Worm (Caenorhabditis elegans) whole organism, L2 larva: Measurements from ENCODE around the gene C16D9.6.

Source experiments
- Y55F3AM.14 ChIP-seq: fragments of 200-800 bp; sonication (Bioruptor generic); optimal IDR thresholded peaks from 2 replicates; lab custom pipeline; 2018; ENCODE audit warnings: mild to moderate bottlenecking, missing genetic modification characterization, missing compliant biosample characterization
- alr-1 ChIP-seq: fragments of 150-350 bp; optimal IDR thresholded peaks from 2 replicates; lab custom pipeline; 2014; ENCODE audit warnings: missing biosample characterization, missing genetic modification characterization
- elt-3 ChIP-seq: sonication (generic microtip); optimal IDR thresholded peaks from 2 replicates; lab custom pipeline; 2017; ENCODE audit warnings: missing biosample characterization, missing genetic modification characterization
- lsy-2 ChIP-seq, 2 experiments: fragments of 150-350 bp in 1 of 2; sonication (generic microtip) in 1 of 2; optimal IDR thresholded peaks; 2 replicates each; lab custom pipeline; 2014 to 2017; ENCODE audit warnings: missing biosample characterization in 2 of 2, missing genetic modification characterization in 2 of 2
- nhr-237 ChIP-seq: fragments of 150-350 bp; optimal IDR thresholded peaks from 2 replicates; lab custom pipeline; 2014; ENCODE audit warnings: missing biosample characterization, missing genetic modification characterization
- unc-39 ChIP-seq: fragments of 150-350 bp; optimal IDR thresholded peaks from 2 replicates; lab custom pipeline; 2014; ENCODE audit warnings: missing biosample characterization, missing genetic modification characterization

DNA sequence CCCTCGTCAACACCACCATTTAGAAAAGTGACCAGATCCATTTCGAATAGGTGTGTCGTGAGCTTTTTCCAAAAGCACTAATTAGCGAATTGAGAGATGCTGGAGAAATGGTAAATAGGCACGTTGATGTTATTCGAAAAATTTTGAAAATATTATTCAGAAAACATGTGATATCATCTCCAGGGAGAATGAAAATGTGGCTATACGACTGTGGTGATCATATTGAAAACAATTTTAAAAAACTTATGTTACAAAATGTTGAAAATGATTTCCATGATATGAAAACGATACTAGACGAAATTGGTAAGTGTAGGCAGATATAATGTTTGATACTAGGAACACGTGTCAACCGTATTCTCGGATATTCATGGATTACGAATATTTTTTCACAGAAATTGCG lies 23.3 kb downstream of the C16D9.6 start, which contains the start of gene K07C11.10:
- TF ChIP-seq Y55F3AM.14 (GFP tag; lab: Kevin White, UChicago), result no peak
- TF ChIP-seq alr-1 (tag; lab: Kevin White, UChicago), result no peak
- TF ChIP-seq elt-3 (tag; lab: Kevin White, UChicago), result no peak
- TF ChIP-seq lsy-2 (tag; optimal IDR thresholded peaks at IDR 0.05; lab: Kevin White, UChicago), result no peak
- TF ChIP-seq nhr-237, result no peak
- no peak for TF ChIP-seq unc-39 (tag; lab: Kevin White, UChicago)
